Worm (Caenorhabditis elegans) whole organism, L3 larva: ENCODE results near the gene C26D10.6.

Source experiments
- R02D3.7 ChIP-seq: fragments of 150-350 bp; optimal IDR thresholded peaks from 2 replicates; lab custom pipeline; 2014; ENCODE audit warnings: missing biosample characterization, missing genetic modification characterization
- ceh-28 ChIP-seq: fragments of 150-350 bp; optimal IDR thresholded peaks from 2 replicates; lab custom pipeline; 2014; ENCODE audit warnings: missing biosample characterization, missing genetic modification reagents, missing genetic modification characterization
- daf-12 ChIP-seq: fragments of 150-350 bp; optimal IDR thresholded peaks from 2 replicates; lab custom pipeline; 2014; ENCODE audit warnings: missing biosample characterization, missing genetic modification reagents, missing genetic modification characterization
- egl-27 ChIP-seq: sonication (generic microtip); optimal IDR thresholded peaks from 4 replicates; lab custom pipeline; 2017; ENCODE audit warnings: missing biosample characterization, missing genetic modification reagents, missing genetic modification characterization
- egl-5 ChIP-seq: fragments of 150-350 bp; optimal IDR thresholded peaks from 2 replicates; lab custom pipeline; 2017; ENCODE audit warnings: missing biosample characterization, missing genetic modification reagents, missing genetic modification characterization, inconsistent platforms
- elt-1 ChIP-seq: fragments of 150-350 bp; optimal IDR thresholded peaks from 2 replicates; lab custom pipeline; 2014; ENCODE audit warnings: missing biosample characterization, missing genetic modification characterization
- elt-2 ChIP-seq: sonication (generic microtip); optimal IDR thresholded peaks from 2 replicates; lab custom pipeline; 2016; ENCODE audit warnings: missing genetic modification reagents, mild to moderate bottlenecking, missing genetic modification characterization, missing compliant biosample characterization
- elt-3 ChIP-seq, 3 experiments: fragments of 150-350 bp in 1 of 3; sonication (generic microtip) in 2 of 3; optimal IDR thresholded peaks; 2 replicates in 2 of 3; 4 replicates in 1 of 3; lab custom pipeline; 2014 to 2017; ENCODE audit warnings: missing biosample characterization in 3 of 3, missing genetic modification characterization in 3 of 3
- eor-1 ChIP-seq, 2 experiments: fragments of 150-350 bp; optimal IDR thresholded peaks; 2 replicates each; lab custom pipeline; 2014 to 2018; ENCODE audit warnings: missing biosample characterization in 2 of 2, missing genetic modification characterization in 2 of 2
- fkh-10 ChIP-seq: sonication (generic microtip); optimal IDR thresholded peaks from 2 replicates; lab custom pipeline; 2017; ENCODE audit warnings: missing biosample characterization, missing genetic modification reagents, missing genetic modification characterization
- fos-1 ChIP-seq: fragments of 150-350 bp; optimal IDR thresholded peaks from 2 replicates; lab custom pipeline; 2014; ENCODE audit warnings: missing biosample characterization, missing genetic modification characterization
- hmg-11 ChIP-seq: sonication (generic microtip); optimal IDR thresholded peaks from 2 replicates; lab custom pipeline; 2016; ENCODE audit warnings: missing genetic modification characterization, missing compliant biosample characterization
- lin-39 ChIP-seq: fragments of 150-350 bp; optimal IDR thresholded peaks from 2 replicates; lab custom pipeline; 2018; ENCODE audit warnings: missing biosample characterization, missing genetic modification reagents, missing genetic modification characterization
- lsy-12 ChIP-seq: sonication (generic microtip); optimal IDR thresholded peaks from 2 replicates; lab custom pipeline; 2016; ENCODE audit warnings: mild to moderate bottlenecking, missing genetic modification characterization, missing compliant biosample characterization
- mdl-1 ChIP-seq: fragments of 150-350 bp; optimal IDR thresholded peaks from 2 replicates; lab custom pipeline; 2014; ENCODE audit warnings: missing biosample characterization, missing genetic modification characterization
- mml-1 ChIP-seq: fragments of 150-350 bp; sonication (generic microtip); optimal IDR thresholded peaks from 3 replicates; lab custom pipeline; 2014; ENCODE audit warnings: missing biosample characterization, missing genetic modification characterization
- nfya-1 ChIP-seq: sonication (generic microtip); optimal IDR thresholded peaks from 2 replicates; lab custom pipeline; 2017; ENCODE audit warnings: missing genetic modification characterization, mild to moderate bottlenecking, missing compliant biosample characterization, antibody characterized with exemption, moderate library complexity; ENCODE audit not compliant: insufficient read depth
- nhr-11 ChIP-seq: fragments of 150-350 bp; optimal IDR thresholded peaks from 2 replicates; lab custom pipeline; 2014; ENCODE audit warnings: missing biosample characterization, missing genetic modification characterization
- nhr-12 ChIP-seq: fragments of 150-350 bp; optimal IDR thresholded peaks from 2 replicates; lab custom pipeline; 2014; ENCODE audit warnings: missing biosample characterization, missing genetic modification characterization
- nhr-23 ChIP-seq: fragments of 150-350 bp; optimal IDR thresholded peaks from 2 replicates; lab custom pipeline; 2014; ENCODE audit warnings: missing biosample characterization, missing genetic modification reagents, missing genetic modification characterization
- nhr-237 ChIP-seq: fragments of 150-350 bp; optimal IDR thresholded peaks from 2 replicates; lab custom pipeline; 2014; ENCODE audit warnings: missing biosample characterization, missing genetic modification characterization
- nhr-43 ChIP-seq: sonication (generic microtip); optimal IDR thresholded peaks from 2 replicates; lab custom pipeline; 2016; ENCODE audit warnings: mild to moderate bottlenecking, missing genetic modification characterization, missing compliant biosample characterization; ENCODE audit not compliant: poor library complexity, severe bottlenecking
- nhr-67 ChIP-seq: fragments of 150-350 bp; optimal IDR thresholded peaks from 2 replicates; lab custom pipeline; 2014; ENCODE audit warnings: missing biosample characterization, missing genetic modification characterization
- nhr-76 ChIP-seq: fragments of 150-350 bp; sonication (generic microtip); optimal IDR thresholded peaks from 5 replicates; lab custom pipeline; 2014; ENCODE audit warnings: missing biosample characterization, missing genetic modification characterization
- pqm-1 ChIP-seq: fragments of 150-350 bp; optimal IDR thresholded peaks from 2 replicates; lab custom pipeline; 2017; ENCODE audit warnings: missing biosample characterization, missing genetic modification characterization, inconsistent platforms
- sea-2 ChIP-seq: fragments of 150-350 bp; sonication (generic microtip); optimal IDR thresholded peaks from 4 replicates; lab custom pipeline; 2014; ENCODE audit warnings: missing biosample characterization, missing genetic modification reagents, missing genetic modification characterization
- skn-1 ChIP-seq: fragments of 150-350 bp; optimal IDR thresholded peaks from 2 replicates; lab custom pipeline; 2014; ENCODE audit warnings: missing biosample characterization, missing genetic modification characterization
- snpc-4 ChIP-seq: fragments of 150-350 bp; optimal IDR thresholded peaks from 2 replicates; lab custom pipeline; 2014; ENCODE audit warnings: missing biosample characterization, missing genetic modification characterization
- unc-39 ChIP-seq: sonication (generic microtip); optimal IDR thresholded peaks from 4 replicates; lab custom pipeline; 2017; ENCODE audit warnings: missing biosample characterization, missing genetic modification characterization
- unc-62 ChIP-seq: fragments of 150-350 bp; sonication (generic microtip); optimal IDR thresholded peaks from 4 replicates; lab custom pipeline; 2014; ENCODE audit warnings: missing biosample characterization, missing genetic modification reagents, missing genetic modification characterization
- ztf-11 ChIP-seq: fragments of 150-350 bp; optimal IDR thresholded peaks from 2 replicates; lab custom pipeline; 2014; ENCODE audit warnings: missing biosample characterization, missing genetic modification characterization

Gene C26D10.6

DNA sequence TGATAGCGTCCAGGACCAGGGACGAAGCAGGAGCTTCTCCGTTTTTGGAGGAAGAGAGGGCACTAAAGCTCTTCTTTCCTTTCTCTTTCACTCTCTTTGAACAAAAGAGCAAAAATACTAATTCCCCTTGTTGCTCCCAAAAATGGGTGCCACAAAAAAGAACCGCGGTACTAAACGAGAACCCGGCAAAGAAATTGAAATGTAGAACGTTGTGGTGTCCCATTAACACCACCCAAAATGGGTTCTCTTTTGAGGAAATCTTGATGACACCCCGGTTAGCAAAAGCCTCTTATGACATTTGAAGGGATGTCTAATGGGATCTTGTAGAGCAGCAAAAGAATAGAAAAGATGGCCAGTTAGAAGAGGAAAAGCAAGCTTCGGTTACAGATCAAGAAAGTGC lies 39.7 kb downstream of the C26D10.6 start:
- TF ChIP-seq nhr-76 (tag; lab: Kevin White, UChicago) (no peak), ztf-11 (tag; lab: Kevin White, UChicago) (no peak), sea-2 (GFP tag; lab: Kevin White, UChicago) (no peak), egl-27 (tag; lab: Kevin White, UChicago) (no peak), nhr-12 (no peak), nhr-67 (tag; lab: Kevin White, UChicago) (no peak), mml-1 (tag; lab: Kevin White, UChicago) (no peak), daf-12 (tag; lab: Kevin White, UChicago) (no peak), elt-3 (tag; optimal IDR thresholded peaks at IDR 0.05; lab: Kevin White, UChicago) (no peak), unc-62 (GFP tag; lab: Kevin White, UChicago) (no peak), nhr-23 (tag; lab: Kevin White, UChicago) (no peak), snpc-4 (tag; lab: Kevin White, UChicago) (no peak), egl-5 (no peak), mdl-1 (tag; lab: Kevin White, UChicago) (no peak), skn-1 (tag; lab: Kevin White, UChicago) (no peak), nhr-43 (tag; lab: Kevin White, UChicago) (no peak), unc-39 (tag; lab: Kevin White, UChicago) (no peak), lin-39 (tag; lab: Kevin White, UChicago) (no peak)
- TF ChIP-seq, all 47 proteins: peak for 0

DNA sequence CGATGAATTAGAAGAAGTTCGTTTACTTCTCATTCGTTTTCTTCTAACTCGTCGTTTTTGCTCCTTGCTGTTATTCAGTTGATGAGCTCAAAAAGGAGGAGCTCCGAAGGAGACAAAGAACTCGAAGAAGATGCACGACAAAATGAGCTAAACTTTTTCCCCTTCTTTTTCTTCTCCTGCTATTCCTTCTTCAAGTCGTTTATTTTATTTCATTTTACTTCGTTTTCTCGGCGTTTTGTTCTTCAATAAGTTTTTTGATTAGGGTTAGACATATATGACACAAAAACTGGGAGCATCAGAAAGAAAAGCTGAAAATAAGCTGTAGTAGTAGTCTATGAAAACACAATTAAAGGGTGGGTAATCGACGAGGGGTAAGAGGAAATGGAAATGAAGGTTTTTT lies 42.5 kb downstream of the C26D10.6 start:
- TF ChIP-seq elt-2: no peak
- TF ChIP-seq pqm-1 (tag; lab: Kevin White, UChicago): no peak
- TF ChIP-seq fkh-10: no peak
- no peak for TF ChIP-seq elt-3 (tag; optimal IDR thresholded peaks at IDR 0.05; lab: Kevin White, UChicago)
- TF ChIP-seq nfya-1 (tag; lab: Kevin White, UChicago): no peak
- no peak for TF ChIP-seq nhr-67 (tag; lab: Kevin White, UChicago)
- TF ChIP-seq mml-1 (tag; lab: Kevin White, UChicago): no peak
- TF ChIP-seq hmg-11 (tag; lab: Kevin White, UChicago): no peak
- no peak for TF ChIP-seq mdl-1 (tag; lab: Kevin White, UChicago)
- TF ChIP-seq nhr-11 (tag; lab: Kevin White, UChicago): no peak
- no peak for TF ChIP-seq snpc-4 (tag; lab: Kevin White, UChicago)
- no peak for TF ChIP-seq lsy-12
- TF ChIP-seq fos-1 (tag; lab: Kevin White, UChicago): no peak
- TF ChIP-seq eor-1 (tag; optimal IDR thresholded peaks at IDR 0.05; lab: Kevin White, UChicago): no peak
- no peak for TF ChIP-seq ceh-28 (tag; lab: Kevin White, UChicago)
- no peak for TF ChIP-seq egl-27 (tag; lab: Kevin White, UChicago)
- TF ChIP-seq lin-39 (tag; lab: Kevin White, UChicago): no peak
- TF ChIP-seq nhr-237 (tag; lab: Kevin White, UChicago): no peak

DNA sequence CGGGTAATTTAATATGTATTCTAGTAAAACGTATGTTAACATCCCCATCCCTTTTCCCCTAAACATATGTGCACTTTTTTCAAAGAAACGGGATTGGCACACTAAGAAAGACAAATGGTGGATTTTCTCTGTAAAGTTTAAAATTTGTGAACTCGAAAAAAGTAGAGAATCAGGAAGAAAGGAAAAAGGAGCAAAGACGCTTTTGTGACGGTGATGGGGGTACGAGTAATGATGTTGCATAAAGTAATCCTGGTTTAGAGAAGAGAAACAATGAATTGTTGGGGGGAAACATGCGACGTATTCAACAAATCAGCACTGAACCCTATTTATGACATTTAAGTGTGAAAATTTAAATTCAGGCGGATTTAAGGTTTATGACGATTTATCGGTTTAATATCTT lies 43.0 kb downstream of the C26D10.6 start:
- no peak for TF ChIP-seq ceh-28 (tag; lab: Kevin White, UChicago)
- no peak for TF ChIP-seq elt-3 (tag; optimal IDR thresholded peaks at IDR 0.05; lab: Kevin White, UChicago)
- no peak for TF ChIP-seq ztf-11 (tag; lab: Kevin White, UChicago)
- TF ChIP-seq fos-1 (tag; lab: Kevin White, UChicago): no peak

DNA sequence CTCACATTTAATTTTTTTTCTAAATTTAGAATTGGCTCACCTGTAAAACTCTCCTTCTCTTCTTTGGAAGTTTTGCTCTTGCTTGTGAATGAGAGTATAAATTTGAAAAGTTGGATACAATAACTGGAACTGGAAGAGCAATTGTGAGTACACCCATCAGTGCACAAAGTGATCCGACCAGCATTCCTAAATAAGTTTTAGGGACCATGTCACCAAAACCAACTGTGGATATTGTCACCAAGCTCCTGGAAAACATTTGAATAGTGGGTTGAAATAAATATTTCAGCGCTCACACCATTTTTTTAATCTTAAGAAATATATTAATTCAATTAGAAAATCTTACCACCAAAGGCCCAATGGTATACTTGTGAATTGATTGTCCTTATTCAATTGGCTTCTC lies 46.2 kb downstream of the C26D10.6 start:
- TF ChIP-seq elt-1 (tag; lab: Kevin White, UChicago) (no peak), unc-62 (GFP tag; lab: Kevin White, UChicago) (no peak), lin-39 (tag; lab: Kevin White, UChicago) (no peak), unc-39 (tag; lab: Kevin White, UChicago) (no peak), egl-27 (tag; lab: Kevin White, UChicago) (no peak), R02D3.7 (tag; lab: Kevin White, UChicago) (no peak)
